Worm (Caenorhabditis elegans): ENCODE measurements around the gene pik-1.
"Not testable (repeated sequence)": the region's sequence is repeated elsewhere in the genome, so short reads cannot be mapped to it uniquely, and the experiment has no call there.

ce11 chrIV:13433904-13434303, 18.1 kb downstream of the pik-1 start, which contains the start of gene K09B11.5:
- not testable (repeated sequence) for TF ChIP-seq unc-62 (GFP tag; optimal IDR thresholded peaks at IDR 0.05); lsy-2 (tag; optimal IDR thresholded peaks at IDR 0.05); M03D4.4 (tag; optimal IDR thresholded peaks at IDR 0.05); nhr-28 (tag; optimal IDR thresholded peaks at IDR 0.05); lin-13 (tag; optimal IDR thresholded peaks at IDR 0.05); cnd-1 (tag; optimal IDR thresholded peaks at IDR 0.05); sptf-1 (tag; optimal IDR thresholded peaks at IDR 0.05); nhr-237 (tag; optimal IDR thresholded peaks at IDR 0.05); drap-1 (GFP tag; optimal IDR thresholded peaks at IDR 0.05)

All from whole organism, mixed stage, embryonic.